Fruit fly (Drosophila melanogaster): ENCODE data around the gene CG10512.

- TF ChIP-seq usp (GFP tag; optimal IDR thresholded peaks at IDR 0.05) (no peak), psq (optimal IDR thresholded peaks at IDR 0.05) (no peak), CG8478 (optimal IDR thresholded peaks at IDR 0.05) (no peak), Dll (optimal IDR thresholded peaks at IDR 0.05) (no peak), pan (optimal IDR thresholded peaks at IDR 0.05) (no peak)
These were observed at the start of gene CG10512, which contains the start of the genes Targ1 and Targ2 for dm6 chr3L:21202777-21203282.
